Worm (Caenorhabditis elegans) whole organism, L1 larva: Measurements from ENCODE around the gene ZK721.4.

ENCODE experiments used
- C34B4.2 ChIP-seq: sonication (generic microtip); optimal IDR thresholded peaks from 2 replicates; lab custom pipeline; 2017; ENCODE audit warnings: mild to moderate bottlenecking, missing genetic modification characterization, missing compliant biosample characterization
- ama-1 ChIP-seq: fragments of 150-350 bp; optimal IDR thresholded peaks from 2 replicates; lab custom pipeline; 2014
- dpl-1 ChIP-seq, 3 experiments: fragments of 150-350 bp in 2 of 3; sonication (generic microtip) in 1 of 3; optimal IDR thresholded peaks; 2 replicates each; lab custom pipeline; 2014 to 2017; ENCODE audit warnings: missing biosample characterization in 3 of 3, missing genetic modification characterization in 3 of 3, missing genetic modification reagents in 3 of 3
- lin-15B ChIP-seq: fragments of 150-350 bp; sonication (generic microtip); optimal IDR thresholded peaks from 3 replicates; lab custom pipeline; 2014; ENCODE audit warnings: missing biosample characterization, missing genetic modification characterization
- lin-39 ChIP-seq: fragments of 150-350 bp; optimal IDR thresholded peaks from 2 replicates; lab custom pipeline; 2014; ENCODE audit warnings: missing biosample characterization, missing genetic modification reagents, missing genetic modification characterization
- nhr-237 ChIP-seq: fragments of 150-350 bp; optimal IDR thresholded peaks from 2 replicates; lab custom pipeline; 2014; ENCODE audit warnings: missing biosample characterization, missing genetic modification characterization
- nhr-76 ChIP-seq: sonication (generic microtip); optimal IDR thresholded peaks from 2 replicates; lab custom pipeline; 2017; ENCODE audit warnings: missing biosample characterization, missing genetic modification characterization
- nhr-77 ChIP-seq: fragments of 150-350 bp; optimal IDR thresholded peaks from 2 replicates; lab custom pipeline; 2014; ENCODE audit warnings: missing biosample characterization, missing genetic modification characterization
- pqm-1 ChIP-seq: sonication (generic microtip); optimal IDR thresholded peaks from 3 replicates; lab custom pipeline; 2017; ENCODE audit warnings: missing biosample characterization, missing genetic modification characterization
- rnt-1 ChIP-seq: sonication (generic microtip); optimal IDR thresholded peaks from 2 replicates; lab custom pipeline; 2016; ENCODE audit warnings: mild to moderate bottlenecking, missing genetic modification characterization, moderate library complexity, missing compliant biosample characterization
- unc-62 ChIP-seq: fragments of 150-350 bp; optimal IDR thresholded peaks from 2 replicates; lab custom pipeline; 2014; ENCODE audit warnings: missing biosample characterization, missing genetic modification reagents, missing genetic modification characterization
- xbp-1 ChIP-seq: sonication (generic microtip); optimal IDR thresholded peaks from 2 replicates; lab custom pipeline; 2016; ENCODE audit warnings: missing genetic modification characterization, missing compliant biosample characterization
- zag-1 ChIP-seq: fragments of 150-350 bp; optimal IDR thresholded peaks from 2 replicates; lab custom pipeline; 2014; ENCODE audit warnings: missing biosample characterization, missing genetic modification characterization
- zip-4 ChIP-seq: fragments of 200-800 bp; sonication (Bioruptor generic); optimal IDR thresholded peaks from 2 replicates; lab custom pipeline; 2018; ENCODE audit warnings: mild to moderate bottlenecking, missing genetic modification characterization, moderate library complexity, missing compliant biosample characterization

DNA sequence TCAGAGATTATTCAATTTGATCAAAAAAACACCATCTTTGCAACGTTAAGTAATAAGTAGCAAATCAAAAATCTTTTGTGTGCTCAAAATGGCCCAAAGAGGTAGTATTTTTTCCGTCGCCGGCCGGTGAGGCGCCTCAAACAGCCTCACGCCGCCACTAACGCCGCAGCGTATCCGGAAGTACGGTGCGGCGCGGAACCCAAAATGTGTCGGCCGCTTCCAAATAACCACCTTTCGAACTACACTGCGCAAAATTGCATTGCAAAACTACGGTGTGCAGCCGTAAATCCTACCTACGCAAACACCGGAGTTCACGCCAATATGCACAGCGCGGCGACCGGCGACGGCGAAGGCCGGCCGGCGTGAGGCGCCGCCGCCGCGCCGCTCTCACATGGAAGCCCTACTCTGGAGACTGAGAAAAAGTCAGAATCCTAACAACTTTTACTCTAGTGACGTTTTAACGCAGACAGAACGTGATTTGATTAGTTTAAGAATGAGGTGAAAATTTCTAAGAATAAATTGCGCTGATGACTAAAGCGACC, 37.0 kb upstream of the ZK721.4 start:
- TF ChIP-seq nhr-237 (tag; lab: Kevin White, UChicago) (no peak), dpl-1 (GFP tag; optimal IDR thresholded peaks at IDR 0.05; lab: Kevin White, UChicago) (no peak), ama-1 (no peak), nhr-76 (tag; lab: Kevin White, UChicago) (no peak), C34B4.2 (tag; lab: Kevin White, UChicago) (no peak), pqm-1 (tag; lab: Kevin White, UChicago) (no peak), rnt-1 (tag; lab: Kevin White, UChicago) (no peak), zag-1 (tag; lab: Kevin White, UChicago) (no peak), zip-4 (no peak), lin-39 (tag; lab: Kevin White, UChicago) (no peak), xbp-1 (tag; lab: Kevin White, UChicago) (no peak), unc-62 (no peak), lin-15B (tag; lab: Kevin White, UChicago) (no peak), nhr-77 (tag; lab: Kevin White, UChicago) (no peak)
